Worm (Caenorhabditis elegans) whole organism, young adult: ENCODE data around the gene C54D1.7.

Source experiments
- B0035.1 ChIP-seq: sonication (generic microtip); optimal IDR thresholded peaks from 2 replicates; lab custom pipeline; 2016; ENCODE audit warnings: missing genetic modification characterization, mild to moderate bottlenecking, missing compliant biosample characterization, missing genotype, missing genetic modification reagents
- B0261.1 ChIP-seq: sonication (generic microtip); optimal IDR thresholded peaks from 2 replicates; lab custom pipeline; 2016; ENCODE audit warnings: mild to moderate bottlenecking, missing genetic modification characterization, moderate library complexity, missing compliant biosample characterization
- D2030.7 ChIP-seq: fragments of 200-800 bp; sonication (Bioruptor generic); IDR thresholded peaks from 2 replicates; pipeline ENCODE4 v1.3.6; 2022; ENCODE audit warnings: missing genetic modification reagents, missing genetic modification characterization, missing compliant biosample characterization
- F39B2.1 ChIP-seq: fragments of 200-800 bp; sonication (Bioruptor generic); IDR thresholded peaks from 2 replicates; pipeline ENCODE4 v1.3.6; 2022; ENCODE audit warnings: missing genetic modification reagents, missing genetic modification characterization, missing compliant biosample characterization
- F57A8.1 ChIP-seq: fragments of 200-800 bp; sonication (Bioruptor generic); optimal IDR thresholded peaks from 2 replicates; lab custom pipeline; 2018; ENCODE audit warnings: mild to moderate bottlenecking, missing genetic modification characterization, moderate library complexity, missing compliant biosample characterization
- F57C9.4 ChIP-seq: sonication (generic microtip); optimal IDR thresholded peaks from 2 replicates; lab custom pipeline; 2017; ENCODE audit warnings: mild to moderate bottlenecking, missing genetic modification characterization, missing compliant biosample characterization
- bed-1 ChIP-seq: fragments of 200-800 bp; sonication (Bioruptor generic); IDR thresholded peaks from 2 replicates; pipeline ENCODE4 v1.3.6; 2022; ENCODE audit warnings: missing genetic modification reagents, missing genetic modification characterization, missing compliant biosample characterization
- cebp-1 ChIP-seq, 2 experiments: fragments of 200-800 bp in 1 of 2; sonication (Bioruptor generic) in 1 of 2; sonication (generic microtip) in 1 of 2; IDR thresholded peaks in 1 of 2; optimal IDR thresholded peaks in 1 of 2; 2 replicates each; pipeline versions ENCODE4 v1.3.6 to Lab custom; 2017 to 2022; ENCODE audit warnings: missing compliant biosample characterization in 2 of 2, missing genetic modification characterization in 2 of 2, mild to moderate bottlenecking in 1 of 2, missing genetic modification reagents in 1 of 2, moderate library complexity in 1 of 2
- ceh-40 ChIP-seq: fragments of 200-800 bp; sonication (Bioruptor generic); IDR thresholded peaks from 2 replicates; pipeline ENCODE4 v1.3.6; 2022; ENCODE audit warnings: missing genetic modification characterization, missing compliant biosample characterization
- die-1 ChIP-seq: sonication (generic microtip); optimal IDR thresholded peaks from 2 replicates; lab custom pipeline; 2016; ENCODE audit warnings: missing genotype, mild to moderate bottlenecking, missing genetic modification characterization, missing compliant biosample characterization
- dox-1 ChIP-seq: fragments of 200-800 bp; sonication (Bioruptor generic); IDR thresholded peaks from 2 replicates; pipeline ENCODE4 v1.3.6; 2022; ENCODE audit warnings: missing genetic modification reagents, missing genetic modification characterization, missing compliant biosample characterization
- egl-44 ChIP-seq: fragments of 200-800 bp; sonication (Bioruptor generic); IDR thresholded peaks from 2 replicates; pipeline ENCODE4 v1.3.6; 2022; ENCODE audit warnings: missing genetic modification reagents, missing genetic modification characterization, missing compliant biosample characterization
- fkh-3 ChIP-seq: sonication (generic microtip); optimal IDR thresholded peaks from 2 replicates; lab custom pipeline; 2016; ENCODE audit warnings: mild to moderate bottlenecking, missing genetic modification characterization, missing compliant biosample characterization
- hlh-12 ChIP-seq: sonication (generic microtip); optimal IDR thresholded peaks from 2 replicates; lab custom pipeline; 2016; ENCODE audit warnings: missing genetic modification characterization, missing compliant biosample characterization
- hmg-1.2 ChIP-seq: fragments of 200-800 bp; sonication (Bioruptor generic); IDR thresholded peaks from 2 replicates; pipeline ENCODE4 v1.3.6; 2022; ENCODE audit warnings: missing genetic modification reagents, missing genetic modification characterization, missing compliant biosample characterization
- hrde-1 ChIP-seq: sonication (generic microtip); optimal IDR thresholded peaks from 2 replicates; lab custom pipeline; 2016; ENCODE audit warnings: missing genetic modification characterization, mild to moderate bottlenecking, missing compliant biosample characterization, moderate library complexity, missing genotype, missing genetic modification reagents, borderline replicate concordance
- hsf-1 ChIP-seq: fragments of 200-800 bp; sonication (Bioruptor generic); IDR thresholded peaks from 2 replicates; pipeline ENCODE4 v1.3.6; 2022; ENCODE audit warnings: missing genetic modification reagents, missing genetic modification characterization, missing compliant biosample characterization
- lag-1 ChIP-seq: fragments of 200-800 bp; sonication (Bioruptor generic); IDR thresholded peaks from 2 replicates; pipeline ENCODE4 v1.3.6; 2022; ENCODE audit warnings: missing genetic modification reagents, missing genetic modification characterization, missing compliant biosample characterization
- lin-35 ChIP-seq, 3 experiments: fragments of 150-350 bp in 2 of 3; sonication (generic microtip) in 1 of 3; optimal IDR thresholded peaks; 2 replicates each; lab custom pipeline; 2014 to 2018; ENCODE audit warnings: missing biosample characterization in 3 of 3, missing genetic modification characterization in 3 of 3, missing genetic modification reagents in 3 of 3
- lin-40 ChIP-seq: sonication (generic microtip); optimal IDR thresholded peaks from 2 replicates; lab custom pipeline; 2016; ENCODE audit warnings: missing genetic modification characterization, mild to moderate bottlenecking, missing compliant biosample characterization, missing genotype, missing genetic modification reagents
- madf-10 ChIP-seq: sonication (generic microtip); optimal IDR thresholded peaks from 2 replicates; lab custom pipeline; 2016; ENCODE audit warnings: mild to moderate bottlenecking, missing genetic modification characterization, missing compliant biosample characterization
- madf-6 ChIP-seq: fragments of 200-800 bp; sonication (Bioruptor generic); IDR thresholded peaks from 2 replicates; pipeline ENCODE4 v1.3.6; 2022; ENCODE audit warnings: missing genetic modification reagents, missing genetic modification characterization, missing compliant biosample characterization
- nhr-179 ChIP-seq: sonication (generic microtip); optimal IDR thresholded peaks from 2 replicates; lab custom pipeline; 2016; ENCODE audit warnings: mild to moderate bottlenecking, missing genetic modification characterization, missing compliant biosample characterization
- nhr-80 ChIP-seq: sonication (generic microtip); optimal IDR thresholded peaks from 2 replicates; lab custom pipeline; 2016; ENCODE audit warnings: missing genetic modification characterization, missing compliant biosample characterization
- pbrm-1 ChIP-seq: fragments of 200-800 bp; sonication (Bioruptor generic); IDR thresholded peaks from 2 replicates; pipeline ENCODE4 v1.3.6; 2022; ENCODE audit warnings: missing genetic modification reagents, missing genetic modification characterization, missing compliant biosample characterization
- repo-1 ChIP-seq: sonication (generic microtip); optimal IDR thresholded peaks from 2 replicates; lab custom pipeline; 2017; ENCODE audit warnings: mild to moderate bottlenecking, missing genetic modification characterization, missing compliant biosample characterization
- sdz-38 ChIP-seq: sonication (generic microtip); optimal IDR thresholded peaks from 2 replicates; lab custom pipeline; 2016; ENCODE audit warnings: missing genotype, missing genetic modification characterization, missing compliant biosample characterization
- sea-2 ChIP-seq: fragments of 200-800 bp; sonication (Bioruptor generic); IDR thresholded peaks from 2 replicates; pipeline ENCODE4 v1.3.6; 2022; ENCODE audit warnings: missing genetic modification characterization, missing compliant biosample characterization
- snpc-1.3 ChIP-seq: sonication (generic microtip); optimal IDR thresholded peaks from 2 replicates; lab custom pipeline; 2017; ENCODE audit warnings: missing genetic modification characterization, mild to moderate bottlenecking, missing compliant biosample characterization, antibody characterized with exemption, moderate library complexity, missing genotype, missing genetic modification reagents; ENCODE audit not compliant: insufficient read depth
- somi-1 ChIP-seq: fragments of 200-800 bp; sonication (Bioruptor generic); optimal IDR thresholded peaks from 2 replicates; lab custom pipeline; 2018; ENCODE audit warnings: mild to moderate bottlenecking, missing genetic modification characterization, missing compliant biosample characterization
- zfh-2 ChIP-seq: fragments of 200-800 bp; sonication (Bioruptor generic); conservative IDR thresholded peaks from 2 replicates; pipeline ENCODE4 v1.3.6; 2022; ENCODE audit warnings: missing genetic modification reagents, missing genetic modification characterization, missing compliant biosample characterization
- zim-3 ChIP-seq: sonication (generic microtip); optimal IDR thresholded peaks from 2 replicates; lab custom pipeline; 2017; ENCODE audit warnings: mild to moderate bottlenecking, missing genetic modification characterization, moderate library complexity, missing compliant biosample characterization
- ztf-22 ChIP-seq: fragments of 200-800 bp; sonication (Bioruptor generic); optimal IDR thresholded peaks from 2 replicates; lab custom pipeline; 2018; ENCODE audit warnings: mild to moderate bottlenecking, missing genetic modification characterization, moderate library complexity, missing compliant biosample characterization

The C54D1.7 gene

DNA sequence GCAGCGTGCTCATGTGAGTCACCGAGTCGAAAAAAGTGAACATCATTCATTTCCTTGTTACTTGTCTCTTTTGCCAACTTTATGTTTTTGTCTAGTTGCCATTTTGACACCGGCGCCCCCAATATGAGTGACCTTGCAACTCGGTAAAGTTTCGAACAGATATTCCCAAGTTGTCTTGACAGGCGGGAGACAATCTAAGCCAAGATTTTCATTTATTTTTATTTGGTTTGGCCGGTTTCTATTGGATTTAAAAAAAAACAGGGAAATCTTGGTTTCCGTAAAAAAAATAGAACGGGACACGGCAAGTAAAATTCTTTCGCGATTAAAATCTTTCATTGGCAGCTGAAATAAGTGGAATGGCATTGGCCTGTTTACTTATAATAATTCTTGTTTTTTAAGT is 24.6 kb downstream of the C54D1.7 start:
- TF ChIP-seq lin-35 (GFP tag; optimal IDR thresholded peaks at IDR 0.05; lab: Kevin White, UChicago) (no peak), fkh-3 (tag; lab: Kevin White, UChicago) (no peak), repo-1 (no peak), somi-1 (no peak), zfh-2 (GFP tag; lab: Robert Waterston, UW) (no peak), madf-6 (GFP tag; lab: Robert Waterston, UW) (no peak), hrde-1 (tag; lab: Kevin White, UChicago) (no peak), dox-1 (GFP tag; lab: Robert Waterston, UW) (no peak), egl-44 (no peak), F39B2.1 (no peak), D2030.7 (GFP tag; lab: Robert Waterston, UW) (no peak), B0035.1 (no peak), lag-1 (GFP tag; lab: Robert Waterston, UW) (no peak), sea-2 (GFP tag; lab: Robert Waterston, UW) (no peak), hlh-12 (tag; lab: Kevin White, UChicago) (no peak), F57C9.4 (tag; lab: Kevin White, UChicago) (no peak), nhr-179 (tag; lab: Kevin White, UChicago) (no peak)

DNA sequence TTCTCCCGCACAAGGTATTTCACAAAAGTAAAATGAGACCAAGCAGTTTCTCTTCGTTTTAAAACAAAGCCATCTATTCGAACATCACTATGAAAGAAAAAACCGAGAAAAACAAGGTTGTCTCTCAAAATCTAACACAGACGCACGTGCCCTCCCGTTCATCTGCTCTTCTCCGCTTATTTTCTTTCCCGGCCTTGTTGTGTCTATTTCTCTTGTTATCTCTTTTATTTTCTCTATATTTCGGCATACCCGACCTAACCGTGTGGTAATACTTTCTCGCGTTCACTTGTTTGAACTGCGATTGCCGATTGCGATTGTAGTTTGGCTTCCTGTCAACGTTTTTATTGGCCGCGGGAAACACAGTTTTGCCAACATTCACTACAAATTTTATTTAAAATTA is 26.4 kb downstream of the C54D1.7 start:
- TF ChIP-seq hmg-1.2 (GFP tag; lab: Robert Waterston, UW) (peak; percentile 48; the same call in 1 of the 2 replicates), zim-3 (tag; lab: Kevin White, UChicago) (no peak), cebp-1 (GFP tag; IDR thresholded peaks at IDR 0.05; lab: Robert Waterston, UW) (no peak), cebp-1 (tag; optimal IDR thresholded peaks at IDR 0.05; lab: Kevin White, UChicago) (peak; percentile 27), pbrm-1 (GFP tag; lab: Robert Waterston, UW) (no peak), nhr-80 (tag; lab: Kevin White, UChicago) (peak; percentile 25)

DNA sequence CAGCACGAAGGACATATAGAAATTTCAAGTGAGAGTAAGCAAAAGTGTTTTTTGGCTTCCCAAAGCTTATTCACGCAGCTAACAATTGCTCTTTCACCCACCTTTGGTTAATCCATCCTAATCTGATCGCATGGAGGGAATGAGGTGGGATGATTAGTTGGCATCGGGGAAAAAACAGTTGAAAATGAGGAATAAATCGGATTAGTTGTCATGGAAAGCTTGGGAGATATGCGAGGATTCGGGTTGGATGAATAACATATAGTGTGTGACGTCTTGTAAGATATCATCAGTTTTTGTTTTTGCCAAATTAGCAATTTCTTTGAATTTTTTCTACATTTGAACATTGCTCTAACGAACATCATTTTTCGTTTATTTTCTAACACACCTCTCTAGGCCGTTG is 27.2 kb downstream of the C54D1.7 start:
- no peak for TF ChIP-seq bed-1
- TF ChIP-seq F57A8.1 (GFP tag; lab: Kevin White, UChicago): no peak
- no peak for TF ChIP-seq zim-3 (tag; lab: Kevin White, UChicago)
- TF ChIP-seq madf-10 (tag; lab: Kevin White, UChicago): no peak
- no peak for TF ChIP-seq lin-40 (tag; lab: Kevin White, UChicago)

DNA sequence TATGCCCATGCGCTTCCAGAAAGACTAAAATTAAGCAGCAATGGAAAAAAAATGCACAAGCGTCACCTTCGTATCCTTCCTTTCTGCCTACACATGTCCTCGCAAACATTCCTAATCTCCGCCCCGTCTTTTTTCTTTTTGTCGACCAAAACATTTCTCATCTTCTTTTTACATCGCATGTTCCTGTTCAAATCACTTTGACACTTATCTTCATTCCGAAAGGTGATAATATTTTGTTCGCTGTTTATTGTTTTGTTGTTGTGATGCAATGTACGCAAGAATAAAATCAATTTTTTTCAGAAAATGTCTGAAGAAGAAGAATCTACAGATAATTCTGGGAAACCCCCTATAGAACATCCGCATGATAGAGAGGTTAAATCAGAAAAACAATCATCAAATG is 29.5 kb downstream of the C54D1.7 start, which contains the start of gene ist-1:
Gene ist-1, plus strand, starts transcription at position 301 of the 400 bp plus-strand sequence.
- no peak for TF ChIP-seq snpc-1.3
- TF ChIP-seq hsf-1 (GFP tag; lab: Robert Waterston, UW): no peak
- TF ChIP-seq B0035.1: no peak
- TF ChIP-seq ceh-40 (GFP tag; lab: Robert Waterston, UW): no peak
- no peak for TF ChIP-seq ztf-22 (GFP tag; lab: Kevin White, UChicago)
- no peak for TF ChIP-seq dox-1 (GFP tag; lab: Robert Waterston, UW)
- no peak for TF ChIP-seq sdz-38 (tag; lab: Kevin White, UChicago)
- no peak for TF ChIP-seq B0261.1 (tag; lab: Kevin White, UChicago)
- no peak for TF ChIP-seq die-1 (tag; lab: Kevin White, UChicago)
- no peak for TF ChIP-seq madf-10 (tag; lab: Kevin White, UChicago)
- no peak for TF ChIP-seq sea-2 (GFP tag; lab: Robert Waterston, UW)
